Worm (Caenorhabditis elegans) whole organism, L4 larva: Measurements from ENCODE around the gene col-75.

ENCODE experiments used
- F26F4.8 ChIP-seq: fragments of 200-800 bp; sonication (Bioruptor generic); conservative IDR thresholded peaks from 2 replicates; pipeline ENCODE4 v1.3.6; 2022; ENCODE audit warnings: missing genetic modification characterization, missing compliant biosample characterization
- F37D6.2 ChIP-seq: sonication (generic microtip); optimal IDR thresholded peaks from 2 replicates; lab custom pipeline; 2016; ENCODE audit warnings: mild to moderate bottlenecking, missing genetic modification characterization, missing compliant biosample characterization
- T20F7.1 ChIP-seq: fragments of 200-800 bp; sonication (Bioruptor generic); optimal IDR thresholded peaks from 2 replicates; lab custom pipeline; 2018; ENCODE audit warnings: mild to moderate bottlenecking, missing genetic modification characterization, missing compliant biosample characterization
- Y105C5A.15 ChIP-seq: fragments of 200-800 bp; sonication (Bioruptor generic); IDR thresholded peaks from 2 replicates; pipeline ENCODE4 v1.3.6; 2022; ENCODE audit warnings: missing genetic modification characterization, missing compliant biosample characterization
- Y75B8A.6 ChIP-seq: fragments of 200-800 bp; sonication (Bioruptor generic); IDR thresholded peaks from 2 replicates; pipeline ENCODE4 v1.3.6; 2022; ENCODE audit warnings: missing genetic modification reagents, missing genetic modification characterization, missing compliant biosample characterization
- ZK546.5 ChIP-seq, 2 experiments: sonication (generic microtip); optimal IDR thresholded peaks; 2 replicates each; lab custom pipeline; 2017; ENCODE audit warnings: missing biosample characterization in 2 of 2, missing genetic modification characterization in 2 of 2
- aha-1 ChIP-seq: fragments of 150-350 bp; peaks from one replicate; lab custom pipeline; 2014; ENCODE audit warnings: missing biosample characterization, missing genetic modification characterization
- ama-1 ChIP-seq: fragments of 150-350 bp; optimal IDR thresholded peaks from 2 replicates; lab custom pipeline; 2014; ENCODE audit warnings: inconsistent platforms, mixed read lengths
- ceh-62 ChIP-seq: sonication (generic microtip); optimal IDR thresholded peaks from 2 replicates; lab custom pipeline; 2017; ENCODE audit warnings: missing biosample characterization, missing genetic modification characterization
- daf-16 ChIP-seq, 3 experiments: sonication (generic microtip); optimal IDR thresholded peaks; 2 replicates each; lab custom pipeline; 2016 to 2017; ENCODE audit warnings: missing genetic modification characterization in 3 of 3, missing genetic modification reagents in 3 of 3, mild to moderate bottlenecking in 2 of 3, missing compliant biosample characterization in 2 of 3, missing biosample characterization in 1 of 3, moderate library complexity in 1 of 3
- daf-19 ChIP-seq: fragments of 200-800 bp; sonication (Bioruptor generic); conservative IDR thresholded peaks from 2 replicates; pipeline ENCODE4 v1.3.6; 2022; ENCODE audit warnings: missing genetic modification characterization, missing compliant biosample characterization
- dmd-6 ChIP-seq: fragments of 200-800 bp; sonication (Bioruptor generic); IDR thresholded peaks from 2 replicates; pipeline ENCODE4 v1.3.6; 2022; ENCODE audit warnings: missing genetic modification reagents, missing genetic modification characterization, missing compliant biosample characterization
- dmd-9 ChIP-seq: fragments of 200-800 bp; sonication (Bioruptor generic); IDR thresholded peaks from 2 replicates; pipeline ENCODE4 v1.3.6; 2022; ENCODE audit warnings: missing genetic modification reagents, missing genetic modification characterization, missing compliant biosample characterization
- dpl-1 ChIP-seq: fragments of 150-350 bp; optimal IDR thresholded peaks from 2 replicates; lab custom pipeline; 2014; ENCODE audit warnings: missing biosample characterization, missing genetic modification reagents, missing genetic modification characterization
- dve-1 ChIP-seq: sonication (generic microtip); optimal IDR thresholded peaks from 2 replicates; lab custom pipeline; 2017; ENCODE audit warnings: antibody characterized with exemption, mild to moderate bottlenecking, missing genetic modification characterization, missing compliant biosample characterization; ENCODE audit not compliant: insufficient read depth
- fkh-10 ChIP-seq: fragments of 150-350 bp; optimal IDR thresholded peaks from 2 replicates; lab custom pipeline; 2014; ENCODE audit warnings: missing biosample characterization, missing genetic modification reagents, missing genetic modification characterization
- gei-8 ChIP-seq: fragments of 200-800 bp; sonication (Bioruptor generic); optimal IDR thresholded peaks from 2 replicates; lab custom pipeline; 2018; ENCODE audit warnings: mild to moderate bottlenecking, missing genetic modification characterization, missing compliant biosample characterization
- hif-1 ChIP-seq, 2 experiments: sonication (generic microtip); optimal IDR thresholded peaks; 2 replicates each; lab custom pipeline; 2016 to 2017; ENCODE audit warnings: missing compliant biosample characterization in 2 of 2, missing genetic modification characterization in 2 of 2, missing genetic modification reagents in 2 of 2, missing genotype in 2 of 2, mild to moderate bottlenecking in 1 of 2
- hlh-30 ChIP-seq: sonication (generic microtip); optimal IDR thresholded peaks from 2 replicates; lab custom pipeline; 2017; ENCODE audit warnings: antibody characterized with exemption, mild to moderate bottlenecking, missing genetic modification characterization, missing compliant biosample characterization; ENCODE audit not compliant: insufficient read depth
- hmg-1.1 ChIP-seq: fragments of 200-800 bp; sonication (Bioruptor generic); IDR thresholded peaks from 2 replicates; pipeline ENCODE4 v1.3.6; 2022; ENCODE audit warnings: missing genetic modification reagents, missing genetic modification characterization, missing compliant biosample characterization
- lin-1 ChIP-seq: fragments of 200-800 bp; sonication (Bioruptor generic); IDR thresholded peaks from 2 replicates; pipeline ENCODE4 v1.3.6; 2022; ENCODE audit warnings: missing genetic modification reagents, missing genetic modification characterization, missing compliant biosample characterization
- lin-13 ChIP-seq: fragments of 150-350 bp; optimal IDR thresholded peaks from 2 replicates; lab custom pipeline; 2014; ENCODE audit warnings: missing biosample characterization, missing genetic modification reagents, missing genetic modification characterization
- lin-39 ChIP-seq: fragments of 150-350 bp; optimal IDR thresholded peaks from 2 replicates; lab custom pipeline; 2014; ENCODE audit warnings: missing biosample characterization, missing genetic modification reagents, missing genetic modification characterization
- lsy-2 ChIP-seq, 2 experiments: fragments of 150-350 bp in 1 of 2; sonication (generic microtip) in 1 of 2; optimal IDR thresholded peaks; 2 replicates each; lab custom pipeline; 2014 to 2017; ENCODE audit warnings: missing biosample characterization in 2 of 2, missing genetic modification characterization in 2 of 2
- madf-9 ChIP-seq: fragments of 200-800 bp; sonication (Bioruptor generic); conservative IDR thresholded peaks from 2 replicates; pipeline ENCODE4 v1.3.6; 2022; ENCODE audit warnings: missing genetic modification reagents, missing genetic modification characterization, missing compliant biosample characterization
- mdl-1 ChIP-seq, 2 experiments: fragments of 150-350 bp in 1 of 2; sonication (generic microtip) in 1 of 2; optimal IDR thresholded peaks; 2 replicates each; lab custom pipeline; 2014 to 2017; ENCODE audit warnings: missing biosample characterization in 2 of 2, missing genetic modification characterization in 2 of 2
- mxl-3 ChIP-seq: fragments of 200-800 bp; sonication (Bioruptor generic); optimal IDR thresholded peaks from 2 replicates; lab custom pipeline; 2018; ENCODE audit warnings: mild to moderate bottlenecking, missing genetic modification characterization, missing compliant biosample characterization
- nhr-10 ChIP-seq: fragments of 150-350 bp; optimal IDR thresholded peaks from 2 replicates; lab custom pipeline; 2014; ENCODE audit warnings: missing biosample characterization, missing genetic modification characterization
- nhr-102 ChIP-seq: sonication (generic microtip); optimal IDR thresholded peaks from 2 replicates; lab custom pipeline; 2016; ENCODE audit warnings: mild to moderate bottlenecking, missing genetic modification characterization, moderate library complexity, missing compliant biosample characterization
- nhr-11 ChIP-seq: fragments of 150-350 bp; optimal IDR thresholded peaks from 2 replicates; lab custom pipeline; 2014; ENCODE audit warnings: missing biosample characterization, missing genetic modification characterization
- nhr-28 ChIP-seq: fragments of 150-350 bp; optimal IDR thresholded peaks from 2 replicates; lab custom pipeline; 2014; ENCODE audit warnings: missing biosample characterization, missing genetic modification characterization
- nhr-42 ChIP-seq: fragments of 200-800 bp; sonication (Bioruptor generic); IDR thresholded peaks from 2 replicates; pipeline ENCODE4 v1.3.6; 2022; ENCODE audit warnings: missing genetic modification characterization, missing compliant biosample characterization
- nhr-6 ChIP-seq: fragments of 150-350 bp; optimal IDR thresholded peaks from 2 replicates; lab custom pipeline; 2014; ENCODE audit warnings: missing biosample characterization, missing genetic modification characterization
- pha-4 ChIP-seq, 2 experiments: fragments of 150-350 bp in 1 of 2; fragments of 200-800 bp in 1 of 2; sonication (Bioruptor generic) in 1 of 2; IDR thresholded peaks in 1 of 2; optimal IDR thresholded peaks in 1 of 2; 2 replicates each; pipeline versions ENCODE4 v1.3.6 to Lab custom; 2014 to 2022; ENCODE audit warnings: missing genetic modification characterization in 2 of 2, missing genetic modification reagents in 2 of 2, missing biosample characterization in 1 of 2, missing compliant biosample characterization in 1 of 2
- pqm-1 ChIP-seq: sonication (generic microtip); optimal IDR thresholded peaks from 2 replicates; lab custom pipeline; 2017; ENCODE audit warnings: missing biosample characterization, missing genetic modification characterization
- rbr-2 ChIP-seq: sonication (generic microtip); optimal IDR thresholded peaks from 2 replicates; lab custom pipeline; 2016; ENCODE audit warnings: missing genotype, missing genetic modification characterization, missing compliant biosample characterization
- set-16 ChIP-seq: fragments of 200-800 bp; sonication (Bioruptor generic); IDR thresholded peaks from 2 replicates; pipeline ENCODE4 v1.3.6; 2022; ENCODE audit warnings: missing genetic modification reagents, missing genetic modification characterization, missing compliant biosample characterization
- spr-3 ChIP-seq: fragments of 200-800 bp; sonication (Bioruptor generic); optimal IDR thresholded peaks from 2 replicates; lab custom pipeline; 2018; ENCODE audit warnings: mild to moderate bottlenecking, missing genetic modification characterization, missing compliant biosample characterization
- tra-1 ChIP-seq: fragments of 200-800 bp; sonication (Bioruptor generic); IDR thresholded peaks from 2 replicates; pipeline ENCODE4 v1.3.6; 2022; ENCODE audit warnings: missing genetic modification reagents, missing genetic modification characterization, missing compliant biosample characterization
- unc-39 ChIP-seq: sonication (generic microtip); optimal IDR thresholded peaks from 2 replicates; lab custom pipeline; 2017; ENCODE audit warnings: missing biosample characterization, missing genetic modification characterization
- zip-11 ChIP-seq: fragments of 200-800 bp; sonication (Bioruptor generic); IDR thresholded peaks from 2 replicates; pipeline ENCODE4 v1.3.6; 2022; ENCODE audit warnings: missing genetic modification characterization, missing compliant biosample characterization

col-75 gene

DNA sequence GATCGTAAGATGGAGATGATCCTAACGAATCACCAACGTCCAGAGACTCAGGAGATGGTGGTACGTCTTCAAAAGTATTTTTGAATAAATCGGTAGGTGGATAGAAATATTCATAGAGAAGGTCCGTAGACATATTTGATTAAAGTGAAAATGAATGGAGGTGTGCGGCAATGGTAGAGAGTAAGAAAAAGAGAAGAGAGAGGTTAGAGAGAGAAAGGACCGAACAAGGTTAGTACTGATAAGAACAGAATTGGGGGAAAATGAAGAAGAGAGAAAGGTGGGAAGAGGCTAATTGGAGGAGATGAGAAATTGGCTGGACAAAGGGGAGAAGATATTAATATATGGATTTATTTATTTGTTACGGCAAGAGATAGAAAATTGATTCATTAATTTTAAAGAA is 23.6 kb downstream of the col-75 start, which contains the start of gene nhr-22:
Gene nhr-22 (minus strand): TSS at position 137 of the 400 bp plus-strand sequence.
- TF ChIP-seq mxl-3 (GFP tag; lab: Kevin White, UChicago), result peak; percentile 54
- TF ChIP-seq nhr-28, result peak; percentile 60
- peak; percentile 28 for TF ChIP-seq pqm-1
- no peak for TF ChIP-seq mdl-1 (tag; optimal IDR thresholded peaks at IDR 0.05; lab: Kevin White, UChicago)
- no peak for TF ChIP-seq pha-4 (GFP tag; IDR thresholded peaks at IDR 0.05; lab: Robert Waterston, UW)
- no peak for TF ChIP-seq pha-4 (tag; optimal IDR thresholded peaks at IDR 0.05; lab: Kevin White, UChicago)
- no peak for TF ChIP-seq fkh-10
- no peak for TF ChIP-seq nhr-42 (GFP tag; lab: Robert Waterston, UW)
- no peak for TF ChIP-seq lin-39 (tag; lab: Kevin White, UChicago)
- TF ChIP-seq, all 104 proteins: peak for 3

DNA sequence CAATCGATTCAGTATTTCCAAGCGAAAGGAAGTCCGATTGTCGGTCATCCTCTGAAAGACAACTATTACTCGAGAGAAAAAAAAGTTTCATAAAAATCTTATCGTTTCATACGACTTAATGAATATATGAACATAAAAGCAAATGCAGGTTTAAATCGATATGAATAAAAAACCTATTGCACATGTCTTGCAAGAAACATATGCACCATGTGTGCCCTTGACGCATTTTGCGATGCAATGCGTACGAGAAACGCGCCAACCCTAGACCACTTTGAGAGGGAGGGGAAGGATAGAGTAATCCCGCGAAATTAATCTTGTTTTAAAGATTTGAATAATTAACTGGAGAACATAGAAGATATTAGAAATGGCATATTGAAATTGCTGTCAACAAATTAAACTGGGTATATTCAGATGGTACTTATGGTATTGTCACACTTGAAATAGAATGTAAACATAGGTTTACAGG is 27.3 kb downstream of the col-75 start, which contains the start of gene atg-16.2:
Gene atg-16.2 (minus strand): TSS at position 51 of the 466 bp plus-strand sequence.
- TF ChIP-seq Y75B8A.6 (GFP tag; lab: Robert Waterston, UW), result no peak
- no peak for TF ChIP-seq F37D6.2 (tag; lab: Kevin White, UChicago)
- no peak for TF ChIP-seq tra-1 (GFP tag; lab: Robert Waterston, UW)
- no peak for TF ChIP-seq dmd-6
- TF ChIP-seq dpl-1 (GFP tag; lab: Kevin White, UChicago), result peak; percentile 54
- TF ChIP-seq nhr-11 (tag; lab: Kevin White, UChicago), result peak; percentile 42
- peak; percentile 46; the same call in 1 of the 2 replicates for TF ChIP-seq hmg-1.1 (GFP tag; lab: Robert Waterston, UW)
- no peak for TF ChIP-seq pha-4 (GFP tag; IDR thresholded peaks at IDR 0.05; lab: Robert Waterston, UW)
- TF ChIP-seq pha-4 (tag; optimal IDR thresholded peaks at IDR 0.05; lab: Kevin White, UChicago), result peak; percentile 67
- TF ChIP-seq aha-1 (tag; lab: Kevin White, UChicago), result no peak
- no peak for TF ChIP-seq F26F4.8 (GFP tag; lab: Robert Waterston, UW)
- TF ChIP-seq T20F7.1 (GFP tag; lab: Kevin White, UChicago), result peak; percentile 38
- 0 out of 2 replicates have a peak, but pooled peaks have one; percentile 9 for TF ChIP-seq daf-19 (GFP tag; lab: Robert Waterston, UW)
- TF ChIP-seq zip-11 (GFP tag; lab: Robert Waterston, UW), result no peak
- TF ChIP-seq hlh-30, result peak; percentile 84
- TF ChIP-seq mdl-1 (tag; optimal IDR thresholded peaks at IDR 0.05; lab: Kevin White, UChicago), result peak in 1 of 2 experiments; percentile 53
- peak; percentile 37 for TF ChIP-seq rbr-2 (tag; lab: Kevin White, UChicago)
- TF ChIP-seq unc-39 (tag; lab: Kevin White, UChicago), result no peak
- TF ChIP-seq lin-13 (GFP tag; lab: Kevin White, UChicago), result no peak
- no peak for TF ChIP-seq madf-9 (GFP tag; lab: Robert Waterston, UW)
- peak; percentile 71 for TF ChIP-seq nhr-28
- TF ChIP-seq daf-16 (GFP tag; optimal IDR thresholded peaks at IDR 0.05; lab: Kevin White, UChicago), result no peak
- no peak for TF ChIP-seq daf-16 (tag; optimal IDR thresholded peaks at IDR 0.05; lab: Kevin White, UChicago)
- TF ChIP-seq mxl-3 (GFP tag; lab: Kevin White, UChicago), result peak; percentile 91
- peak; percentile 47 for TF ChIP-seq nhr-6 (tag; lab: Kevin White, UChicago)
- no peak for TF ChIP-seq nhr-10
- no peak for TF ChIP-seq set-16 (GFP tag; lab: Robert Waterston, UW)
- TF ChIP-seq hif-1 (tag; optimal IDR thresholded peaks at IDR 0.05; lab: Kevin White, UChicago), result no peak
- TF ChIP-seq ceh-62 (tag; lab: Kevin White, UChicago), result no peak
- TF ChIP-seq Y105C5A.15 (GFP tag; lab: Robert Waterston, UW), result no peak
- TF ChIP-seq lsy-2 (tag; optimal IDR thresholded peaks at IDR 0.05; lab: Kevin White, UChicago), result peak in 1 of 2 experiments; percentile 83

DNA sequence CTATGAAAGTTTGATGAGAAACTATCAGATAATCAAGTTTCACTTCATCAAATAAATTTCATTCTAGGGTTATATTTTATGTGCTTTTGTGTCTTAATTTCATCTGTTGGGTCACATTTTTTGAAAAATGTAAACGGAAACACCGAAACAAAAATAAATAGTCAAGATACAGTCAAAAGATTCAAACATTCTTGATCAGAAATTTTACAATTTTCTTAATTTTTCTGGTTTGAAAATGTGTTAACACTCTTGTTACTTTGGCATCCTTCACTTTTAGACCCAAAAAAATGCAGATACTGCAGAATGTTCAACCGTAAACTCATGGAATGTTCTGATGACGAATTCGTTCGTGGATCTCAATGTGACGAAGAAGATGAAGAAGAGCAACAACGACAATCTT is 28.6 kb downstream of the col-75 start, which contains the start of gene aptf-1:
Gene aptf-1 (plus strand): TSS at position 301 of the 400 bp plus-strand sequence.
- TF ChIP-seq F26F4.8 (GFP tag; lab: Robert Waterston, UW) (no peak), dmd-6 (no peak), dve-1 (tag; lab: Kevin White, UChicago) (no peak), dmd-9 (GFP tag; lab: Robert Waterston, UW) (no peak), ZK546.5 (tag; optimal IDR thresholded peaks at IDR 0.05; lab: Kevin White, UChicago) (no peak), nhr-6 (tag; lab: Kevin White, UChicago) (no peak), lin-1 (GFP tag; lab: Robert Waterston, UW) (no peak), gei-8 (GFP tag; lab: Kevin White, UChicago) (no peak), zip-11 (GFP tag; lab: Robert Waterston, UW) (no peak), aha-1 (tag; lab: Kevin White, UChicago) (no peak), ama-1 (lab: Kevin White, UChicago) (no peak), nhr-102 (no peak), spr-3 (no peak)
